Worm (Caenorhabditis elegans): Measurements from ENCODE around the gene cdh-7.

The cdh-7 gene

ce11 chrII:14843016-14843415 lies at the start of gene cdh-7:
TSS of gene cdh-7 (plus strand) at chrII:14843229.
- TF ChIP-seq unc-62 (GFP tag; optimal IDR thresholded peaks at IDR 0.05): no peak

ce11 chrII:14794935-14795454 lies 48.0 kb upstream of the cdh-7 start, which contains the start of gene eif-3.B:
TSS of gene eif-3.B (plus strand) at chrII:14795404.
- no peak for TF ChIP-seq unc-62 (GFP tag; optimal IDR thresholded peaks at IDR 0.05)

DNA sequence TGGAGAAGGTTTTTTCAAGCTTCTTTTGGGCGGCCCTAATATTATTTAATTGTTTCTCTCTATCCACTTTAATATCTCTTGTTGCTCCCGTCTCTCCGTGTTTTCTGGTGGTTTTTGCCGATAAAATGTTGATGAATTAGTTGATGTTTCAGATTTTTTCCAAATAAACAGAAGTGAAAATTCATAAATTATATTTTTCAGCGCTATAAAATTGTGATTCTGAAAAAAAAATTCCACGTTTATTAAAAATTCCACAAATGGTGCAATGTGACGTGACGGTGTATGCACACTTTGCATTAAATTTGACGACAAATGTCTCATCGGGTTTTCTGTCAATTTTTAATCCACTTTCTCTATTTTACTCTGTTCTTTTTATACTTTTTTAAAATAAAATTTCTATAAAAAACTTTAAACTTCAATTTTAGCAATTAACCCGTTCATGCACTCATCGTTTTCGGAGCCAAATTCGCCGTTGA lies 44.9 kb upstream of the cdh-7 start, which contains the start of gene tbc-20:
Gene tbc-20 (plus strand): TSS at position 426 of the 476 bp plus-strand sequence.
- TF ChIP-seq unc-62 (GFP tag; optimal IDR thresholded peaks at IDR 0.05): no peak

DNA sequence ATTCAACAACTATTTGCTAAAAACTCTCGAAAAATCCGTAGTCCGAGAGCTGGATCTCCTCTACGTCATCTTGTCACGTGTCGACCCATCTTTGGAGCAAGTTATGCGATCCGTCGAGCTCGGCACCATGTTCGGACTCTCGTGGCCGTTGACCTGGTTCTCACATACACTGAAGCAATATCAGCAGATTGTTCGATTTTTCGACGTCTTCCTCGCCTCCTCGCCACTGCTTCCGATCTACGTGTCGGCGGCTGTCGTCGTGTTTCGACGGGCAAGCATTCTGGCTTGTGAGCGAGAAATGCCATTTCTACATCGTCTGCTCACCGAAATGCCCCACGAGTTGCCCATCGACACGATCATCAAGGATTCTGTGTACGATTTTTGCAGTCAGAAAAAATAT lies 43.7 kb upstream of the cdh-7 start:
- TF ChIP-seq unc-62 (GFP tag; optimal IDR thresholded peaks at IDR 0.05): no peak

- TF ChIP-seq unc-62 (GFP tag; optimal IDR thresholded peaks at IDR 0.05): no peak
Measured at ce11 chrII:14801086-14801531, 41.9 kb upstream of the cdh-7 start.

DNA sequence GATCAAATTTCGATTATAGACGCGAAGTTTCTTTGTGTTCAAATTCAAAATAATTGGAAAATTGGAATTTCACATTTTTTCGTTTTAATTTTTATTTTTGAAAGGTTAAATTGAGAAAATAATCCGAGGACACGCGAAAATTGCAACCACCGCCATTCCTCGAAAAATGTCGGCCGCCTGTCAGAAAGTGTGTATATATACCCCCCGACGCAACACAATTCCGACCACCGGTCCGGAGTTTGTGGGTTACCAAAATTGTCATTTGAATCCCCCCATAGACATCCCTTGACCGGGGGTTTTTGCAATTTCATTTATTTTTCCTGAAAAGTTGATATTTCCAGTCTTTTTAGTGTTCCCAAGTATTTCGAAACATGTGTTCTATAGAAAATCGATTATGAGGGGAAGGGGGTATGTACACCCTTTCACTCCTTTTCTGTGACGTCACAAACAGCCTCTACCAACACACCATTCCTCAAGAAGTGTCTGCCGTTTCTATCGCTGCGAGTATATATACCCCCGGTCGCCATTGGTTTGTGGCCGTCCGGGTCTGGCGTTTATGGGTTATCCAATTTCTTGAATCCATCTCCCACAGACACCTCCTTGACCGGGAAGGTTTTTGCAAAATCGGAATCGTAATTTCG lies 38.6 kb upstream of the cdh-7 start, which contains the start of gene W01D2.3:
Gene W01D2.3 (minus strand): TSS at position 51 of the 641 bp plus-strand sequence.
- TF ChIP-seq unc-62 (GFP tag; optimal IDR thresholded peaks at IDR 0.05): no peak

ce11 chrII:14805686-14806085 lies 37.3 kb upstream of the cdh-7 start, which contains the start of gene srt-11:
TSS of gene srt-11 (plus strand) at chrII:14805986.
- TF ChIP-seq unc-62 (GFP tag; optimal IDR thresholded peaks at IDR 0.05): no peak

- no peak for TF ChIP-seq unc-62 (GFP tag; optimal IDR thresholded peaks at IDR 0.05)
Measured at ce11 chrII:14808686-14809085, 34.3 kb upstream of the cdh-7 start, which contains the start of gene W01D2.6. TSS of gene W01D2.6 (plus strand) at chrII:14808986.

DNA sequence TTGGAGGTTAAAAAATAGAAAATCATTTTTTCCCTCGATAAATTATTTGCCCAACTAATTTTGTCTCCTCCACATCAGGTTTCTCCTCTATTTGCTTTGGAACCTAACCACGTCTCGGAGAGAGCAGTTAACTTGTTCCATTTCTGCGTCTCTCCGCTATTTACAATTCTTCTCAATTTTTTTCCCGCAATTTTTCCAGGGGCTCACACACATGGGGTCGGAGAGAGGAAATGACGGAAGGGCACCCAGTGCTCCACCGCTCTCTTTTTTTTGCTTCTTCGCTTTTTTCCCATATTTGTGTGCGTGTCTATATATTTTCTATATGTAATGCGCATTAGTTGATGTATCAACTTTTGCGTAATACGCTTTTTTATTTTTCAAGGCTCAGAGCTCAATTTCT lies 32.4 kb upstream of the cdh-7 start:
- TF ChIP-seq unc-62 (GFP tag; optimal IDR thresholded peaks at IDR 0.05): no peak

- no peak for TF ChIP-seq unc-62 (GFP tag; optimal IDR thresholded peaks at IDR 0.05)
Measured at ce11 chrII:14811472-14811871, 31.6 kb upstream of the cdh-7 start.

DNA sequence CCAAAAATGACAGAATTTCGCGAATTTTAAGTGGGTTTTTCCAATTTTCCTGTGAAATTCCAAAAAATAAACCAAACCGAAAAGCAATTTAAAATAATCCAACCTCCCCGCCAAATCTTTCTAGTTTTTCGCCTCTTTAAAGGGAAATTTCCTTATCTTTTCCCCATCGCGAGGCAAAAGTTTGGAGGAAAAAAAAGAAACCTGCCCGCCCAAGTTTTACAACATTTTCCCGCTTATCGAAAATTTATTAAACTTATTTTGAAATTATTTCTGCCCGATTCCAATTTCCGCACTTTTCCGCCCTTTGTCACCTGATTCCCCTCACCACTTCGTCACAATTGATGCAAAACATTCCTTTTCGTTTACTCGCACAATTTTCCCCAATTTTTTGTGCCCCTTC lies 30.8 kb upstream of the cdh-7 start, which contains the start of gene osta-3:
Gene osta-3 (plus strand): TSS at position 301 of the 400 bp plus-strand sequence.
- TF ChIP-seq unc-62 (GFP tag; optimal IDR thresholded peaks at IDR 0.05): no peak

ce11 chrII:14812661-14813060 lies 30.4 kb upstream of the cdh-7 start:
- no peak for TF ChIP-seq unc-62 (GFP tag; optimal IDR thresholded peaks at IDR 0.05)

DNA sequence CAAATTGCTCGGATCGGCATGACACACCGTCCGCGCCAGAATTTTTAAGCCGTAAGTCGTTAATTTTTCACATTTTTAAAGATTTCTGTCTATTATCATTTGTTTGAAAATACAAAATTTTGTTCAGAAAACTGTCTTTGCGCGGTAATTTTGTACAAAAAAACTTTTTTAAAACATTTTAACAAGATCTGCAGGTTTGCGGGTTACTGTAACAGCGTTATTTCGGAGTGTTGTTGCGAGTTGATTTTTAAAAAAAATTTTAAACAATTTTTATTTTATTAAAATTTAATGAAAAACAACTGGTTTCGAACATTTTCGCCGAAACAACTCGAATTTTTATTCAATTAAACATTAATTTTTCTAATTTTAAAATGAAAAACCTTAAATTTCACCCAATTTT lies 29.9 kb upstream of the cdh-7 start:
- no peak for TF ChIP-seq unc-62 (GFP tag; optimal IDR thresholded peaks at IDR 0.05)

DNA sequence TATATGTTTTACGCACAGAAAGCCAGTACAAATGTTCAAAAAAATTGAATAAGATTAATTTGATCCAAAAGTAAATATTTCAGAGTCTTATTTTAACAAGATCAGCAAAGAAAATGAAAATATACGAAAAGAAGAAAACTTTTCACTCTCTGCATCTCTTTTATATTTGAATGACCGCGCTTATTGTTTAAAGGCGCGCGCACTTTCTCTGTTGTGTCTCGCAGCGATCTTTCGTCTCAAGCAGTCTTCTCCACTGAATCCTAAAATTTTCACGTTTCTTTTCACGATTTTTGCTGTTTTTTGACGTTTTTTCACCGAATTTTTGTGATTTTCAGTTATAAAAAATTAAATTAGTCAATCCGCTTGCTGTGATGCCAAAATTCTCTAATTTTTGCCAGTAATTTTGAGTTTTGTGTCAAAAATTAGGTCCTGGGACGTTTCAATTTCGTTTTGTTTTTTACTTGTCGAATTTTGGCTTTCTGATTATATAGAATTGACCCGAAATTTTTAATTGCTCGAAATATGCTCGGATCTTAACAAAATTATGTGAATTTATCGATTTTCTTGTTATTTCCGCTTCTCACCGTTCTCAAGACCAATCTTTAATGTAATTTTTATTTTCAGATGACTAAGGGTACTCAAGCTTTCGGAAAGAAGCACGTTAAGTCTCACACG lies 28.0 kb upstream of the cdh-7 start, which contains the start of gene W01D2.1:
Gene W01D2.1 (plus strand): TSS at position 625 of the 675 bp plus-strand sequence.
- no peak for TF ChIP-seq unc-62 (GFP tag; optimal IDR thresholded peaks at IDR 0.05)

DNA sequence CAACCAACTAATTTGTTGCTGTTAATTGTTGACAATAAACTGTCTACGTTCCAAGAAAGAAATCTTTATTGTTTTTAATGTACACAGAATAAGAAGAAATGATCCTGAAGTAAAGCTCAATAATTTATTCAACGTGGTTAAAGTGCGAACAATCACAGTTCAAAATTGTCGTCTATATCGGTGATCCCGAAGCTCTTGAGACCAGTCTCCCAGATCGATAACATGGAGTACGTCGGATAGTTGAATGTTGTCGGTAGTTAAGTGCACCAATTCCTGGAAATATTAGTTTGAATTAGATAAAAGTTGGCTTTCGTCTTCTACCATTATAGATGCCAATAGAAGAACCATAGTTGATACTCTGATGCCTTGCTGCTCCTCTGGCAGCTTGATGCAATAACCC lies 26.9 kb upstream of the cdh-7 start:
- TF ChIP-seq unc-62 (GFP tag; optimal IDR thresholded peaks at IDR 0.05): no peak

ce11 chrII:14818376-14818775 lies 24.7 kb upstream of the cdh-7 start, which contains the start of gene nhr-61:
TSS of gene nhr-61 (minus strand) at chrII:14818543.
- TF ChIP-seq unc-62 (GFP tag; optimal IDR thresholded peaks at IDR 0.05): no peak

Data from whole organism, dauer.